Fruit fly (Drosophila melanogaster) whole organism, embryonic: ENCODE results near the gene CG7634.

Experiments used
- Ada2b ChIP-seq: fragments of 200-800 bp; sonication (Bioruptor generic); IDR thresholded peaks from 2 replicates; pipeline ENCODE4 v1.3.6; 2022; ENCODE audit warnings: missing biosample characterization, missing genetic modification characterization
- Aef1 ChIP-seq: fragments of 200-800 bp; sonication (Bioruptor generic); IDR thresholded peaks from 3 replicates; pipeline ENCODE4 v1.3.6; 2022; ENCODE audit warnings: missing biosample characterization, missing genetic modification characterization
- CG10979 ChIP-seq: fragments of 200-800 bp; sonication (Bioruptor generic); optimal IDR thresholded peaks from 2 replicates; lab custom pipeline; 2018; ENCODE audit warnings: missing biosample characterization, mild to moderate bottlenecking, missing genetic modification characterization, moderate library complexity
- CG11085 ChIP-seq: fragments of 200-800 bp; sonication (Bioruptor generic); IDR thresholded peaks from 2 replicates; pipeline ENCODE4 v1.3.6; 2022; ENCODE audit warnings: missing biosample characterization, missing genetic modification characterization
- CG11560 ChIP-seq: fragments of 200-800 bp; sonication (Bioruptor generic); IDR thresholded peaks from 3 replicates; pipeline ENCODE4 v1.3.6; 2022; ENCODE audit warnings: missing biosample characterization, missing genetic modification characterization
- CG12104 ChIP-seq: fragments of 200-800 bp; sonication (Bioruptor generic); optimal IDR thresholded peaks from 3 replicates; lab custom pipeline; 2016; ENCODE audit warnings: missing biosample characterization, missing genetic modification characterization
- CG12769 ChIP-seq: fragments of 200-800 bp; sonication (Bioruptor generic); optimal IDR thresholded peaks from 2 replicates; lab custom pipeline; 2019; ENCODE audit warnings: missing biosample characterization, mild to moderate bottlenecking, missing genetic modification characterization, moderate library complexity
- CG13424 ChIP-seq: fragments of 200-800 bp; sonication (Bioruptor generic); optimal IDR thresholded peaks from 2 replicates; lab custom pipeline; 2019; ENCODE audit warnings: missing biosample characterization, mild to moderate bottlenecking, missing genetic modification characterization, moderate library complexity
- CG13775 ChIP-seq: fragments of 200-800 bp; sonication (Bioruptor generic); optimal IDR thresholded peaks from 3 replicates; lab custom pipeline; 2017; ENCODE audit warnings: missing biosample characterization, mild to moderate bottlenecking, missing genetic modification characterization
- CG1603 ChIP-seq: fragments of 200-800 bp; sonication (Bioruptor generic); optimal IDR thresholded peaks from 2 replicates; lab custom pipeline; 2019; ENCODE audit warnings: missing biosample characterization, mild to moderate bottlenecking, missing genetic modification characterization, moderate library complexity
- CG1832 ChIP-seq: fragments of 200-800 bp; sonication (Bioruptor generic); optimal IDR thresholded peaks from 2 replicates; lab custom pipeline; 2017; ENCODE audit warnings: missing biosample characterization, mild to moderate bottlenecking, missing genetic modification characterization, inconsistent platforms
- CG18476 ChIP-seq: fragments of 200-800 bp; sonication (Bioruptor generic); optimal IDR thresholded peaks from 2 replicates; lab custom pipeline; 2016; ENCODE audit warnings: missing biosample characterization, mild to moderate bottlenecking, missing genetic modification characterization
- CG31365 ChIP-seq: fragments of 200-800 bp; sonication (Bioruptor generic); optimal IDR thresholded peaks from 2 replicates; lab custom pipeline; 2018; ENCODE audit warnings: missing biosample characterization, mild to moderate bottlenecking, missing genetic modification characterization
- CG34224 ChIP-seq: fragments of 200-800 bp; sonication (Bioruptor generic); IDR thresholded peaks from 3 replicates; pipeline ENCODE4 v1.3.6; 2022; ENCODE audit warnings: missing biosample characterization, missing genetic modification characterization; ENCODE audit not compliant: partially characterized antibody
- CG34376 ChIP-seq: fragments of 200-800 bp; sonication (Bioruptor generic); optimal IDR thresholded peaks from 2 replicates; lab custom pipeline; 2018; ENCODE audit warnings: missing biosample characterization, mild to moderate bottlenecking, missing genetic modification characterization
- CG4328 ChIP-seq: fragments of 200-800 bp; sonication (Bioruptor generic); optimal IDR thresholded peaks from 3 replicates; lab custom pipeline; 2017; ENCODE audit warnings: missing biosample characterization, missing genetic modification reagents, missing genetic modification characterization
- CG7786 ChIP-seq: fragments of 200-800 bp; sonication (Bioruptor generic); optimal IDR thresholded peaks from 2 replicates; lab custom pipeline; 2016; ENCODE audit warnings: missing biosample characterization, missing genetic modification characterization
- CG7928 ChIP-seq: fragments of 200-800 bp; sonication (Bioruptor generic); optimal IDR thresholded peaks from 2 replicates; lab custom pipeline; 2017; ENCODE audit warnings: missing biosample characterization, mild to moderate bottlenecking, missing genetic modification characterization
- CG7987 ChIP-seq: fragments of 200-800 bp; sonication (Bioruptor generic); optimal IDR thresholded peaks from 2 replicates; lab custom pipeline; 2018; ENCODE audit warnings: missing biosample characterization, mild to moderate bottlenecking, missing genetic modification characterization, moderate library complexity
- CG8388 ChIP-seq: fragments of 200-800 bp; sonication (Bioruptor generic); optimal IDR thresholded peaks from 2 replicates; lab custom pipeline; 2019; ENCODE audit warnings: missing biosample characterization, mild to moderate bottlenecking, missing genetic modification characterization, moderate library complexity
- CG8944 ChIP-seq: fragments of 200-800 bp; sonication (Bioruptor generic); optimal IDR thresholded peaks from 3 replicates; lab custom pipeline; 2016; ENCODE audit warnings: missing biosample characterization, missing genetic modification characterization
- CG9609 ChIP-seq: fragments of 200-800 bp; sonication (Bioruptor generic); optimal IDR thresholded peaks from 3 replicates; lab custom pipeline; 2016; ENCODE audit warnings: missing biosample characterization, missing genetic modification characterization
- Chrac-16 ChIP-seq: fragments of 200-800 bp; sonication (Bioruptor generic); optimal IDR thresholded peaks from 3 replicates; lab custom pipeline; 2016; ENCODE audit warnings: missing biosample characterization, missing genetic modification characterization
- Dad ChIP-seq: fragments of 200-800 bp; sonication (Bioruptor generic); optimal IDR thresholded peaks from 3 replicates; lab custom pipeline; 2016; ENCODE audit warnings: missing biosample characterization, missing genetic modification characterization
- Dip3 ChIP-seq: fragments of 200-800 bp; sonication (Bioruptor generic); optimal IDR thresholded peaks from 3 replicates; lab custom pipeline; 2016; ENCODE audit warnings: missing biosample characterization, missing genetic modification characterization
- ERR ChIP-seq: fragments of 200-800 bp; sonication (Bioruptor generic); optimal IDR thresholded peaks from 2 replicates; lab custom pipeline; 2016; ENCODE audit warnings: missing biosample characterization, missing genetic modification characterization
- Hmx ChIP-seq: fragments of 200-800 bp; sonication (Bioruptor generic); optimal IDR thresholded peaks from 2 replicates; lab custom pipeline; 2016; ENCODE audit warnings: missing biosample characterization, missing genetic modification characterization
- Hr51 ChIP-seq, 2 experiments: fragments of 200-800 bp; sonication (Bioruptor generic); optimal IDR thresholded peaks; 2 replicates in 1 of 2; 3 replicates in 1 of 2; lab custom pipeline; 2016 to 2018; ENCODE audit warnings: missing biosample characterization in 2 of 2, missing genetic modification characterization in 2 of 2, mild to moderate bottlenecking in 1 of 2, moderate library complexity in 1 of 2
- Lpt ChIP-seq: fragments of >200 bp; optimal IDR thresholded peaks from 2 replicates; lab custom pipeline; 2018; ENCODE audit warnings: missing biosample characterization, missing genetic modification characterization
- Max ChIP-seq: fragments of 200-800 bp; sonication (Bioruptor generic); optimal IDR thresholded peaks from 2 replicates; lab custom pipeline; 2016; ENCODE audit warnings: missing biosample characterization, mild to moderate bottlenecking, missing genetic modification characterization
- NFAT ChIP-seq: fragments of 200-800 bp; sonication (Bioruptor generic); IDR thresholded peaks from 2 replicates; pipeline ENCODE4 v1.3.6; 2022; ENCODE audit warnings: missing biosample characterization, missing genetic modification characterization
- Nf-YB ChIP-seq: fragments of 200-800 bp; sonication (Bioruptor generic); optimal IDR thresholded peaks from 3 replicates; lab custom pipeline; 2019; ENCODE audit warnings: missing biosample characterization, mild to moderate bottlenecking, missing genetic modification characterization, moderate library complexity
- Oli ChIP-seq: fragments of 200-800 bp; sonication (Bioruptor generic); optimal IDR thresholded peaks from 2 replicates; lab custom pipeline; 2018; ENCODE audit warnings: missing biosample characterization, mild to moderate bottlenecking, missing genetic modification characterization, moderate library complexity
- Opbp ChIP-seq: fragments of 200-800 bp; sonication (Bioruptor generic); IDR thresholded peaks from 3 replicates; pipeline ENCODE4 v1.3.6; 2022; ENCODE audit warnings: missing biosample characterization, missing genetic modification characterization; ENCODE audit not compliant: partially characterized antibody
- Poxn ChIP-seq: fragments of 200-800 bp; sonication (Bioruptor generic); IDR thresholded peaks from 2 replicates; pipeline ENCODE4 v1.3.6; 2022; ENCODE audit warnings: missing biosample characterization, missing genetic modification characterization
- al ChIP-seq: fragments of 200-800 bp; sonication (Bioruptor generic); IDR thresholded peaks from 2 replicates; pipeline ENCODE4 v1.3.6; 2022; ENCODE audit warnings: missing biosample characterization, missing genetic modification characterization
- bowl ChIP-seq: fragments of 200-800 bp; sonication (Bioruptor generic); IDR thresholded peaks from 2 replicates; pipeline ENCODE4 v1.3.6; 2022; ENCODE audit warnings: missing biosample characterization, missing genetic modification characterization
- chif ChIP-seq, 2 experiments: fragments of 200-800 bp; sonication (Bioruptor generic); optimal IDR thresholded peaks; 3 replicates each; lab custom pipeline; 2016; ENCODE audit warnings: missing biosample characterization in 2 of 2, missing genetic modification characterization in 2 of 2
- disco-r ChIP-seq: fragments of 200-800 bp; sonication (Bioruptor generic); optimal IDR thresholded peaks from 2 replicates; lab custom pipeline; 2016; ENCODE audit warnings: missing biosample characterization, missing genetic modification characterization
- gsb ChIP-seq: fragments of 200-800 bp; sonication (Bioruptor generic); IDR thresholded peaks from 2 replicates; pipeline ENCODE4 v1.3.6; 2022; ENCODE audit warnings: missing biosample characterization, missing genetic modification characterization
- nom ChIP-seq: fragments of 200-800 bp; sonication (Bioruptor generic); optimal IDR thresholded peaks from 2 replicates; lab custom pipeline; 2017; ENCODE audit warnings: missing biosample characterization, missing genetic modification characterization, mild to moderate bottlenecking, moderate library complexity, missing genetic modification reagents
- pan ChIP-seq, 4 experiments: fragments of >200 bp in 3 of 4; fragments of 200-800 bp in 1 of 4; sonication (Bioruptor generic) in 1 of 4; optimal IDR thresholded peaks in 3 of 4; IDR thresholded peaks in 1 of 4; 2 replicates each; pipeline versions ENCODE4 v1.3.6 to Lab custom; 2017 to 2022; ENCODE audit warnings: missing biosample characterization in 2 of 4, missing genetic modification characterization in 2 of 4, mixed read lengths in 1 of 4
- pho ChIP-seq: fragments of 200-800 bp; sonication (Bioruptor generic); optimal IDR thresholded peaks from 2 replicates; lab custom pipeline; 2016; ENCODE audit warnings: missing biosample characterization, missing genetic modification characterization
- sc ChIP-seq, 3 experiments: fragments of >200 bp in 2 of 3; fragments of 200-800 bp in 1 of 3; sonication (Bioruptor generic) in 1 of 3; optimal IDR thresholded peaks; 2 replicates in 2 of 3; 3 replicates in 1 of 3; lab custom pipeline; 2017; ENCODE audit warnings: mild to moderate bottlenecking in 1 of 3, missing biosample characterization in 1 of 3, missing genetic modification characterization in 1 of 3, missing genetic modification reagents in 1 of 3
- sisA ChIP-seq: fragments of 200-800 bp; sonication (Bioruptor generic); IDR thresholded peaks from 2 replicates; pipeline ENCODE4 v1.3.6; 2022; ENCODE audit warnings: missing biosample characterization, missing genetic modification characterization
- slou ChIP-seq: fragments of 200-800 bp; sonication (Bioruptor generic); optimal IDR thresholded peaks from 3 replicates; lab custom pipeline; 2016; ENCODE audit warnings: missing biosample characterization, missing genetic modification characterization
- ssp ChIP-seq: fragments of 200-800 bp; sonication (Bioruptor generic); IDR thresholded peaks from 2 replicates; pipeline ENCODE4 v1.3.6; 2022; ENCODE audit warnings: missing biosample characterization, missing genetic modification characterization
- stwl ChIP-seq: fragments of 200-800 bp; sonication (Bioruptor generic); optimal IDR thresholded peaks from 3 replicates; lab custom pipeline; 2018; ENCODE audit warnings: missing biosample characterization, mild to moderate bottlenecking, missing genetic modification characterization, moderate library complexity
- zfh1 ChIP-seq: fragments of 200-800 bp; sonication (Bioruptor generic); IDR thresholded peaks from 3 replicates; pipeline ENCODE4 v1.3.6; 2022; ENCODE audit warnings: missing biosample characterization, missing genetic modification characterization

The CG7634 gene

dm6 chr3L:21568848-21569372 is 3.7 kb downstream of the CG7634 start, which contains the start of the genes CRIF and SMC5 (continued):
- TF ChIP-seq CG31365 (tag; lab: Kevin White, UChicago) (no peak), Dad (peak; percentile 44), Aef1 (peak; percentile 45; the same call in 1 of the 3 replicates), CG8388 (peak; percentile 46), Lpt (GFP tag; lab: Kevin White, UChicago) (no peak), Ada2b (GFP tag; lab: Robert Waterston, UW) (peak; percentile 44), chif (GFP tag; optimal IDR thresholded peaks at IDR 0.05; lab: Kevin White, UChicago) (peak; percentile 51 to 70), ssp (GFP tag; lab: Robert Waterston, UW) (peak; percentile 89), CG34224 (GFP tag; lab: Robert Waterston, UW) (no peak), CG7987 (GFP tag; lab: Kevin White, UChicago) (no peak), sisA (no peak; the same call in none of the 2 replicates), CG18476 (GFP tag; lab: Kevin White, UChicago) (peak; percentile 56), CG13775 (peak; percentile 85), sc (optimal IDR thresholded peaks at IDR 0.05; lab: Kevin White, UChicago) (no peak), sc (GFP tag; optimal IDR thresholded peaks at IDR 0.05; lab: Kevin White, UChicago) (peak; percentile 26), slou (GFP tag; lab: Kevin White, UChicago) (peak; percentile 30), al (peak; percentile 32), CG10979 (tag; lab: Kevin White, UChicago) (peak; percentile 62), CG11085 (no peak), CG11560 (tag; lab: Robert Waterston, UW) (peak; percentile 27; the same call in 1 of the 3 replicates), Nf-YB (peak; percentile 24), nom (GFP tag; lab: Kevin White, UChicago) (no peak), gsb (GFP tag; lab: Robert Waterston, UW) (no peak), Opbp (GFP tag; lab: Robert Waterston, UW) (no peak), CG12104 (GFP tag; lab: Kevin White, UChicago) (peak; percentile 31), ERR (GFP tag; lab: Kevin White, UChicago) (peak; percentile 14), zfh1 (peak; percentile 52; the same call in 1 of the 3 replicates), CG1603 (tag; lab: Kevin White, UChicago) (peak; percentile 13), Hmx (peak; percentile 46), Max (GFP tag; lab: Kevin White, UChicago) (peak; percentile 62), CG1832 (GFP tag; lab: Kevin White, UChicago) (no peak), disco-r (GFP tag; lab: Kevin White, UChicago) (peak; percentile 17), CG9609 (GFP tag; lab: Kevin White, UChicago) (peak; percentile 69), Chrac-16 (peak; percentile 68), Oli (tag; lab: Kevin White, UChicago) (peak; percentile 56), NFAT (GFP tag; lab: Robert Waterston, UW) (0 out of 2 replicates have a peak, but pooled peaks have one; percentile 23), CG7928 (GFP tag; lab: Kevin White, UChicago) (peak; percentile 11), bowl (GFP tag; lab: Robert Waterston, UW) (no peak), stwl (no peak), CG4328 (peak; percentile 56), CG34376 (peak; percentile 38), CG8944 (peak; percentile 60), CG12769 (tag; lab: Kevin White, UChicago) (no peak), Hr51 (GFP tag; optimal IDR thresholded peaks at IDR 0.05; lab: Kevin White, UChicago) (peak in 1 of 2 experiments; percentile 61), CG7786 (peak; percentile 52), CG13424 (tag; lab: Kevin White, UChicago) (peak; percentile 74), pho (GFP tag; lab: Kevin White, UChicago) (peak; percentile 76), pan (optimal IDR thresholded peaks at IDR 0.05; lab: Kevin White, UChicago) (no peak), pan (GFP tag; optimal IDR thresholded peaks at IDR 0.05 in 1 of 2, IDR thresholded peaks at IDR 0.05 in 1 of 2) (peak in 1 of 2 experiments; percentile 53), Dip3 (GFP tag; lab: Kevin White, UChicago) (peak; percentile 69), Poxn (no peak)
